Worm (Caenorhabditis elegans): Measurements from ENCODE around the gene C13G5.2.

ce11 chrIII:8580802-8581201 lies 37.5 kb downstream of the C13G5.2 start, which contains the start of gene doxa-1:
- no peak for TF ChIP-seq skn-1 (tag; optimal IDR thresholded peaks at IDR 0.05)
- no peak for TF ChIP-seq ceh-82 (tag; optimal IDR thresholded peaks at IDR 0.05)
- TF ChIP-seq ceh-28 (tag; optimal IDR thresholded peaks at IDR 0.05) = no peak
- no peak for TF ChIP-seq nhr-11 (tag; optimal IDR thresholded peaks at IDR 0.05)
- TF ChIP-seq lin-39 (tag; optimal IDR thresholded peaks at IDR 0.05) = no peak
- TF ChIP-seq dpl-1 (GFP tag; optimal IDR thresholded peaks at IDR 0.05) = no peak
- no peak for TF ChIP-seq daf-12 (tag; optimal IDR thresholded peaks at IDR 0.05)
- TF ChIP-seq R02D3.7 (tag; optimal IDR thresholded peaks at IDR 0.05) = no peak
- TF ChIP-seq unc-62 (GFP tag; optimal IDR thresholded peaks at IDR 0.05 in 1 of 2) = peak in 1 of 2 experiments; percentile 87
- TF ChIP-seq unc-62 (tag; optimal IDR thresholded peaks at IDR 0.05) = no peak
- TF ChIP-seq nhr-25 (tag; optimal IDR thresholded peaks at IDR 0.05; ENCODE audit: borderline replicate concordance, insufficient read depth) = no peak
- no peak for TF ChIP-seq nhr-237 (tag; optimal IDR thresholded peaks at IDR 0.05)
